Worm (Caenorhabditis elegans) whole organism, L4 larva: ENCODE results near the gene F22E5.2.
"Not testable (repeated sequence)": the region's sequence is repeated elsewhere in the genome, so short reads cannot be mapped to it uniquely, and the experiment has no call there.

Source experiments
- F44E2.7 ChIP-seq: fragments of 200-800 bp; sonication (Bioruptor generic); IDR thresholded peaks from 2 replicates; pipeline ENCODE4 v2.1.2; 2022; ENCODE audit warnings: missing genetic modification characterization, missing compliant biosample characterization
- T20F7.1 ChIP-seq: fragments of 200-800 bp; sonication (Bioruptor generic); optimal IDR thresholded peaks from 2 replicates; lab custom pipeline; 2018; ENCODE audit warnings: mild to moderate bottlenecking, missing genetic modification characterization, missing compliant biosample characterization
- Y105C5A.15 ChIP-seq: fragments of 200-800 bp; sonication (Bioruptor generic); IDR thresholded peaks from 2 replicates; pipeline ENCODE4 v1.3.6; 2022; ENCODE audit warnings: missing genetic modification characterization, missing compliant biosample characterization
- Y75B8A.6 ChIP-seq: fragments of 200-800 bp; sonication (Bioruptor generic); IDR thresholded peaks from 2 replicates; pipeline ENCODE4 v1.3.6; 2022; ENCODE audit warnings: missing genetic modification reagents, missing genetic modification characterization, missing compliant biosample characterization
- ZK546.5 ChIP-seq, 2 experiments: sonication (generic microtip); optimal IDR thresholded peaks; 2 replicates each; lab custom pipeline; 2017; ENCODE audit warnings: missing biosample characterization in 2 of 2, missing genetic modification characterization in 2 of 2
- aha-1 ChIP-seq: fragments of 150-350 bp; peaks from one replicate; lab custom pipeline; 2014; ENCODE audit warnings: missing biosample characterization, missing genetic modification characterization
- aly-2 ChIP-seq: sonication (generic microtip); optimal IDR thresholded peaks from 2 replicates; lab custom pipeline; 2018; ENCODE audit warnings: missing biosample characterization, missing genetic modification characterization
- ceh-32 ChIP-seq: sonication (generic microtip); optimal IDR thresholded peaks from 2 replicates; lab custom pipeline; 2016; ENCODE audit warnings: mild to moderate bottlenecking, missing genetic modification characterization, missing compliant biosample characterization; ENCODE audit not compliant: poor library complexity
- ctbp-1 ChIP-seq: fragments of 200-800 bp; sonication (Bioruptor generic); IDR thresholded peaks from 2 replicates; pipeline ENCODE4 v1.3.6; 2022; ENCODE audit warnings: missing genetic modification reagents, missing genetic modification characterization, missing compliant biosample characterization
- daf-12 ChIP-seq: fragments of 150-350 bp; optimal IDR thresholded peaks from 2 replicates; lab custom pipeline; 2014; ENCODE audit warnings: missing biosample characterization, missing genetic modification reagents, missing genetic modification characterization
- daf-16 ChIP-seq, 3 experiments: sonication (generic microtip); optimal IDR thresholded peaks; 2 replicates each; lab custom pipeline; 2016 to 2017; ENCODE audit warnings: missing genetic modification characterization in 3 of 3, missing genetic modification reagents in 3 of 3, mild to moderate bottlenecking in 2 of 3, missing compliant biosample characterization in 2 of 3, missing biosample characterization in 1 of 3, moderate library complexity in 1 of 3
- dpl-1 ChIP-seq: fragments of 150-350 bp; optimal IDR thresholded peaks from 2 replicates; lab custom pipeline; 2014; ENCODE audit warnings: missing biosample characterization, missing genetic modification reagents, missing genetic modification characterization
- egl-43 ChIP-seq: fragments of 200-800 bp; sonication (Bioruptor generic); IDR thresholded peaks from 2 replicates; pipeline ENCODE4 v1.3.6; 2022; ENCODE audit warnings: missing genetic modification reagents, missing genetic modification characterization, missing compliant biosample characterization
- fkh-10 ChIP-seq: fragments of 150-350 bp; optimal IDR thresholded peaks from 2 replicates; lab custom pipeline; 2014; ENCODE audit warnings: missing biosample characterization, missing genetic modification reagents, missing genetic modification characterization
- lin-39 ChIP-seq: fragments of 150-350 bp; optimal IDR thresholded peaks from 2 replicates; lab custom pipeline; 2014; ENCODE audit warnings: missing biosample characterization, missing genetic modification reagents, missing genetic modification characterization
- mdl-1 ChIP-seq, 2 experiments: fragments of 150-350 bp in 1 of 2; sonication (generic microtip) in 1 of 2; optimal IDR thresholded peaks; 2 replicates each; lab custom pipeline; 2014 to 2017; ENCODE audit warnings: missing biosample characterization in 2 of 2, missing genetic modification characterization in 2 of 2
- mxl-2 ChIP-seq: fragments of 200-800 bp; sonication (Bioruptor generic); conservative IDR thresholded peaks from 2 replicates; pipeline ENCODE4 v1.3.6; 2022; ENCODE audit warnings: missing genetic modification reagents, missing genetic modification characterization, missing compliant biosample characterization
- nhr-11 ChIP-seq: fragments of 150-350 bp; optimal IDR thresholded peaks from 2 replicates; lab custom pipeline; 2014; ENCODE audit warnings: missing biosample characterization, missing genetic modification characterization
- nhr-28 ChIP-seq: fragments of 150-350 bp; optimal IDR thresholded peaks from 2 replicates; lab custom pipeline; 2014; ENCODE audit warnings: missing biosample characterization, missing genetic modification characterization
- nhr-42 ChIP-seq: fragments of 200-800 bp; sonication (Bioruptor generic); IDR thresholded peaks from 2 replicates; pipeline ENCODE4 v1.3.6; 2022; ENCODE audit warnings: missing genetic modification characterization, missing compliant biosample characterization
- nhr-76 ChIP-seq: fragments of 150-350 bp; optimal IDR thresholded peaks from 2 replicates; lab custom pipeline; 2014; ENCODE audit warnings: missing biosample characterization, missing genetic modification characterization
- pha-4 ChIP-seq, 2 experiments: fragments of 150-350 bp in 1 of 2; fragments of 200-800 bp in 1 of 2; sonication (Bioruptor generic) in 1 of 2; IDR thresholded peaks in 1 of 2; optimal IDR thresholded peaks in 1 of 2; 2 replicates each; pipeline versions ENCODE4 v1.3.6 to Lab custom; 2014 to 2022; ENCODE audit warnings: missing genetic modification characterization in 2 of 2, missing genetic modification reagents in 2 of 2, missing biosample characterization in 1 of 2, missing compliant biosample characterization in 1 of 2
- saeg-2 ChIP-seq: fragments of 200-800 bp; sonication (Bioruptor generic); IDR thresholded peaks from 2 replicates; pipeline ENCODE4 v1.3.6; 2022; ENCODE audit warnings: missing genetic modification reagents, missing genetic modification characterization, missing compliant biosample characterization
- set-16 ChIP-seq: fragments of 200-800 bp; sonication (Bioruptor generic); IDR thresholded peaks from 2 replicates; pipeline ENCODE4 v1.3.6; 2022; ENCODE audit warnings: missing genetic modification reagents, missing genetic modification characterization, missing compliant biosample characterization
- spr-1 ChIP-seq: sonication (generic microtip); optimal IDR thresholded peaks from 2 replicates; lab custom pipeline; 2016; ENCODE audit warnings: mild to moderate bottlenecking, missing genetic modification characterization, missing compliant biosample characterization
- unc-39 ChIP-seq: sonication (generic microtip); optimal IDR thresholded peaks from 2 replicates; lab custom pipeline; 2017; ENCODE audit warnings: missing biosample characterization, missing genetic modification characterization
- unc-62 ChIP-seq, 3 experiments: fragments of 150-350 bp in 1 of 3; sonication (generic microtip); optimal IDR thresholded peaks in 2 of 3; peaks in 1 of 3; 1 replicate in 1 of 3; 2 replicates in 2 of 3; lab custom pipeline; 2014 to 2017; ENCODE audit warnings: missing biosample characterization in 3 of 3, missing genetic modification characterization in 3 of 3, missing genetic modification reagents in 3 of 3, missing genotype in 1 of 3
- vab-7 ChIP-seq: fragments of 200-800 bp; sonication (Bioruptor generic); IDR thresholded peaks from 2 replicates; pipeline ENCODE4 v1.3.6; 2022; ENCODE audit warnings: missing genetic modification reagents, missing genetic modification characterization, missing compliant biosample characterization

The F22E5.2 gene

ce11 chrII:2684783-2685182 lies 19.6 kb downstream of the F22E5.2 start:
- peak; percentile 96 for TF ChIP-seq aha-1 (tag; lab: Kevin White, UChicago)
- TF ChIP-seq mxl-2 (GFP tag; lab: Robert Waterston, UW), result no peak
- TF ChIP-seq, all 104 proteins: peak for 1

ce11 chrII:2686985-2687675 lies 21.9 kb downstream of the F22E5.2 start, which contains the start of the genes sup-9 and nspf-1:
Gene sup-9, minus strand, starts transcription at chrII:2687027.
Gene nspf-1, plus strand, starts transcription at chrII:2687625.
- TF ChIP-seq dpl-1 (no peak), ceh-32 (tag; lab: Kevin White, UChicago) (no peak), pha-4 (GFP tag; IDR thresholded peaks at IDR 0.05; lab: Robert Waterston, UW) (no peak), pha-4 (tag; optimal IDR thresholded peaks at IDR 0.05; lab: Kevin White, UChicago) (no peak), daf-16 (GFP tag; optimal IDR thresholded peaks at IDR 0.05; lab: Kevin White, UChicago) (peak in 1 of 2 experiments; percentile 45), daf-16 (tag; optimal IDR thresholded peaks at IDR 0.05; lab: Kevin White, UChicago) (no peak), mdl-1 (tag; optimal IDR thresholded peaks at IDR 0.05; lab: Kevin White, UChicago) (no peak), ctbp-1 (GFP tag; lab: Robert Waterston, UW) (0 out of 2 replicates have a peak, but pooled peaks have one; percentile 32), unc-39 (tag; lab: Kevin White, UChicago) (no peak), egl-43 (GFP tag; lab: Robert Waterston, UW) (no peak), ZK546.5 (tag; optimal IDR thresholded peaks at IDR 0.05; lab: Kevin White, UChicago) (no peak), spr-1 (no peak), vab-7 (no peak), nhr-42 (GFP tag; lab: Robert Waterston, UW) (no peak), nhr-28 (no peak), T20F7.1 (GFP tag; lab: Kevin White, UChicago) (no peak), lin-39 (no peak), nhr-11 (peak; percentile 9)

- TF ChIP-seq Y75B8A.6; saeg-2 (GFP tag; lab: Robert Waterston, UW); set-16 (GFP tag; lab: Robert Waterston, UW): not testable (repeated sequence)
These were observed 23.4 kb downstream of the F22E5.2 start, which contains the start of gene nspf-2 for ce11 chrII:2688616-2689015. Gene nspf-2, plus strand, starts transcription at chrII:2688916.

ce11 chrII:2690080-2690479 lies 24.9 kb downstream of the F22E5.2 start, which contains the start of gene nspf-3:
Gene nspf-3, minus strand, starts transcription at chrII:2690180.
- no peak for TF ChIP-seq fkh-10
- peak in 1 of 2 experiments; percentile 66 for TF ChIP-seq unc-62 (GFP tag; optimal IDR thresholded peaks at IDR 0.05 in 1 of 2; lab: Kevin White, UChicago)
- no peak for TF ChIP-seq unc-62 (tag; optimal IDR thresholded peaks at IDR 0.05; lab: Kevin White, UChicago)

- no peak for TF ChIP-seq aly-2 (tag; lab: Kevin White, UChicago)
- no peak for TF ChIP-seq daf-12 (tag; lab: Kevin White, UChicago)
- no peak for TF ChIP-seq Y105C5A.15
- TF ChIP-seq nhr-76 (tag; lab: Kevin White, UChicago), result no peak
- no peak for TF ChIP-seq saeg-2 (GFP tag; lab: Robert Waterston, UW)
- TF ChIP-seq F44E2.7 (GFP tag; lab: Robert Waterston, UW), result no peak
- TF ChIP-seq, all 104 proteins: peak for 0
These were observed 27.3 kb downstream of the F22E5.2 start, which contains the start of gene set-11 for ce11 chrII:2692476-2692875. Gene set-11, minus strand, starts transcription at chrII:2692576.

- TF ChIP-seq nhr-28 (no peak), fkh-10 (peak; percentile 40)
These were observed 29.9 kb downstream of the F22E5.2 start for ce11 chrII:2695079-2695478.
